Fruit fly (Drosophila melanogaster) whole organism, prepupa: ENCODE results near the gene CG13280.

Experiments
- CG1621 ChIP-seq: fragments of 200-800 bp; sonication (Bioruptor generic); optimal IDR thresholded peaks from 3 replicates; lab custom pipeline; 2018; ENCODE audit warnings: missing biosample characterization, mild to moderate bottlenecking, missing genetic modification characterization
- Gug ChIP-seq: fragments of 200-800 bp; sonication (Bioruptor generic); IDR thresholded peaks from 2 replicates; pipeline ENCODE4 v1.3.6; 2022; ENCODE audit warnings: missing biosample characterization, missing genetic modification characterization
- Met ChIP-seq: fragments of 200-800 bp; sonication (Bioruptor generic); optimal IDR thresholded peaks from 3 replicates; lab custom pipeline; 2016; ENCODE audit warnings: missing biosample characterization, missing genetic modification characterization
- vri ChIP-seq: fragments of 200-800 bp; sonication (Bioruptor generic); optimal IDR thresholded peaks from 3 replicates; lab custom pipeline; 2016; ENCODE audit warnings: missing biosample characterization, mild to moderate bottlenecking, missing genetic modification characterization

- no peak for TF ChIP-seq Met (GFP tag; lab: Kevin White, UChicago)
- no peak for TF ChIP-seq CG1621 (tag; lab: Kevin White, UChicago)
- no peak for TF ChIP-seq Gug (GFP tag; lab: Robert Waterston, UW)
- TF ChIP-seq vri (GFP tag; lab: Kevin White, UChicago): no peak
Measured at dm6 chr2L:16798705-16799104, 22.2 kb downstream of the CG13280 start, which contains the start of gene Ugt37D1.
